Fruit fly (Drosophila melanogaster) whole organism, embryonic: ENCODE measurements around the gene CG9389.
A peak's percentile ranks its signal among the peaks of the same experiment; 100 is the strongest.

ENCODE experiments used
- CG10979 ChIP-seq: fragments of 200-800 bp; sonication (Bioruptor generic); optimal IDR thresholded peaks from 2 replicates; lab custom pipeline; 2018; ENCODE audit warnings: missing biosample characterization, mild to moderate bottlenecking, missing genetic modification characterization, moderate library complexity
- CG13287 ChIP-seq: fragments of 200-800 bp; sonication (Bioruptor generic); IDR thresholded peaks from 2 replicates; pipeline ENCODE4 v1.3.6; 2022; ENCODE audit warnings: missing biosample characterization, missing genetic modification characterization; ENCODE audit not compliant: partially characterized antibody
- CG13424 ChIP-seq: fragments of 200-800 bp; sonication (Bioruptor generic); optimal IDR thresholded peaks from 2 replicates; lab custom pipeline; 2019; ENCODE audit warnings: missing biosample characterization, mild to moderate bottlenecking, missing genetic modification characterization, moderate library complexity
- CG14965 ChIP-seq: fragments of 200-800 bp; sonication (Bioruptor generic); optimal IDR thresholded peaks from 2 replicates; lab custom pipeline; 2016; ENCODE audit warnings: missing biosample characterization, missing genetic modification characterization, borderline replicate concordance
- CG15269 ChIP-seq: fragments of 200-800 bp; sonication (Bioruptor generic); optimal IDR thresholded peaks from 2 replicates; lab custom pipeline; 2018; ENCODE audit warnings: missing biosample characterization, mild to moderate bottlenecking, missing genetic modification characterization, moderate library complexity
- CG1602 ChIP-seq: fragments of 200-800 bp; sonication (Bioruptor generic); optimal IDR thresholded peaks from 3 replicates; lab custom pipeline; 2016; ENCODE audit warnings: missing biosample characterization, missing genetic modification characterization
- CG1603 ChIP-seq: fragments of 200-800 bp; sonication (Bioruptor generic); optimal IDR thresholded peaks from 2 replicates; lab custom pipeline; 2019; ENCODE audit warnings: missing biosample characterization, mild to moderate bottlenecking, missing genetic modification characterization, moderate library complexity
- CG17829 ChIP-seq: fragments of 200-800 bp; optimal IDR thresholded peaks from 2 replicates; lab custom pipeline; 2019; ENCODE audit warnings: missing biosample characterization, mild to moderate bottlenecking, missing genetic modification characterization, moderate library complexity
- CG30403 ChIP-seq: fragments of 200-800 bp; sonication (Bioruptor generic); optimal IDR thresholded peaks from 3 replicates; lab custom pipeline; 2016; ENCODE audit warnings: missing biosample characterization, missing genetic modification characterization
- CG34422 ChIP-seq: fragments of 200-800 bp; sonication (Bioruptor generic); IDR thresholded peaks from 3 replicates; pipeline ENCODE4 v1.3.6; 2022; ENCODE audit warnings: missing biosample characterization, missing genetic modification characterization
- CG7556 ChIP-seq: fragments of 200-800 bp; sonication (Bioruptor generic); optimal IDR thresholded peaks from 2 replicates; lab custom pipeline; 2017; ENCODE audit warnings: missing biosample characterization, mild to moderate bottlenecking, missing genetic modification characterization
- CG8388 ChIP-seq: fragments of 200-800 bp; sonication (Bioruptor generic); optimal IDR thresholded peaks from 2 replicates; lab custom pipeline; 2019; ENCODE audit warnings: missing biosample characterization, mild to moderate bottlenecking, missing genetic modification characterization, moderate library complexity
- Dek ChIP-seq: fragments of 200-800 bp; sonication (Bioruptor generic); optimal IDR thresholded peaks from 3 replicates; lab custom pipeline; 2019; ENCODE audit warnings: missing biosample characterization, mild to moderate bottlenecking, missing genetic modification characterization, moderate library complexity
- HmgZ ChIP-seq: fragments of 200-800 bp; sonication (Bioruptor generic); optimal IDR thresholded peaks from 2 replicates; lab custom pipeline; 2018; ENCODE audit warnings: missing biosample characterization, mild to moderate bottlenecking, missing genetic modification characterization
- Hr3 ChIP-seq: fragments of 200-800 bp; sonication (Bioruptor generic); optimal IDR thresholded peaks from 3 replicates; lab custom pipeline; 2016; ENCODE audit warnings: missing biosample characterization, missing genetic modification characterization
- Hr51 ChIP-seq, 2 experiments: fragments of 200-800 bp; sonication (Bioruptor generic); optimal IDR thresholded peaks; 2 replicates in 1 of 2; 3 replicates in 1 of 2; lab custom pipeline; 2016 to 2018; ENCODE audit warnings: missing biosample characterization in 2 of 2, missing genetic modification characterization in 2 of 2, mild to moderate bottlenecking in 1 of 2, moderate library complexity in 1 of 2
- Meics ChIP-seq: fragments of 200-800 bp; sonication (Bioruptor generic); optimal IDR thresholded peaks from 2 replicates; lab custom pipeline; 2017; ENCODE audit warnings: missing biosample characterization, mild to moderate bottlenecking, missing genetic modification characterization
- Nf-YC ChIP-seq: fragments of 200-800 bp; optimal IDR thresholded peaks from 3 replicates; lab custom pipeline; 2019; ENCODE audit warnings: missing biosample characterization, mild to moderate bottlenecking, missing genetic modification characterization, moderate library complexity
- Optix ChIP-seq: fragments of 200-800 bp; sonication (Bioruptor generic); IDR thresholded peaks from 3 replicates; pipeline ENCODE4 v1.3.6; 2022; ENCODE audit warnings: missing biosample characterization, missing genetic modification characterization
- Pdp1 ChIP-seq, 2 experiments: fragments of 200-800 bp; sonication (Bioruptor generic); optimal IDR thresholded peaks; 3 replicates each; lab custom pipeline; 2016; ENCODE audit warnings: missing biosample characterization in 2 of 2, missing genetic modification characterization in 2 of 2, mild to moderate bottlenecking in 1 of 2, moderate library complexity in 1 of 2
- Side ChIP-seq: fragments of 200-800 bp; sonication (Bioruptor generic); optimal IDR thresholded peaks from 2 replicates; lab custom pipeline; 2016; ENCODE audit warnings: missing biosample characterization, missing genetic modification characterization
- Sin3A ChIP-seq: fragments of >200 bp; optimal IDR thresholded peaks from 2 replicates; lab custom pipeline; 2018
- Six4 ChIP-seq: fragments of 200-800 bp; sonication (Bioruptor generic); optimal IDR thresholded peaks from 2 replicates; lab custom pipeline; 2016; ENCODE audit warnings: missing biosample characterization, missing genetic modification characterization
- az2 ChIP-seq: fragments of 200-800 bp; sonication (Bioruptor generic); optimal IDR thresholded peaks from 3 replicates; lab custom pipeline; 2016; ENCODE audit warnings: missing biosample characterization, missing genetic modification characterization
- bab2 ChIP-seq: fragments of 200-800 bp; sonication (Bioruptor generic); optimal IDR thresholded peaks from 2 replicates; lab custom pipeline; 2016; ENCODE audit warnings: missing biosample characterization, missing genetic modification characterization
- bcd ChIP-seq: fragments of 200-800 bp; sonication (Bioruptor generic); optimal IDR thresholded peaks from 2 replicates; lab custom pipeline; 2017; ENCODE audit warnings: missing biosample characterization, mild to moderate bottlenecking, missing genetic modification characterization
- br ChIP-seq: fragments of >200 bp; optimal IDR thresholded peaks from 2 replicates; lab custom pipeline; 2017
- chif ChIP-seq, 2 experiments: fragments of 200-800 bp; sonication (Bioruptor generic); optimal IDR thresholded peaks; 3 replicates each; lab custom pipeline; 2016; ENCODE audit warnings: missing biosample characterization in 2 of 2, missing genetic modification characterization in 2 of 2
- chm ChIP-seq: fragments of 200-800 bp; sonication (Bioruptor generic); IDR thresholded peaks from 2 replicates; pipeline ENCODE4 v1.3.6; 2022; ENCODE audit warnings: missing biosample characterization, missing genetic modification characterization
- crp ChIP-seq, 2 experiments: fragments of 200-800 bp; sonication (Bioruptor generic); optimal IDR thresholded peaks; 2 replicates in 1 of 2; 3 replicates in 1 of 2; lab custom pipeline; 2017; ENCODE audit warnings: missing biosample characterization in 2 of 2, missing genetic modification characterization in 2 of 2, mild to moderate bottlenecking in 1 of 2, moderate library complexity in 1 of 2
- dmrt99B ChIP-seq: fragments of 200-800 bp; sonication (Bioruptor generic); optimal IDR thresholded peaks from 2 replicates; lab custom pipeline; 2018; ENCODE audit warnings: missing biosample characterization, mild to moderate bottlenecking, missing genetic modification characterization, moderate library complexity
- dpn ChIP-seq, 2 experiments: fragments of 200-800 bp; sonication (Bioruptor generic); optimal IDR thresholded peaks; 3 replicates each; lab custom pipeline; 2016; ENCODE audit warnings: missing biosample characterization in 2 of 2, missing genetic modification characterization in 2 of 2
- fd96Cb ChIP-seq: fragments of 200-800 bp; sonication (Bioruptor generic); optimal IDR thresholded peaks from 2 replicates; lab custom pipeline; 2018; ENCODE audit warnings: missing biosample characterization, mild to moderate bottlenecking, missing genetic modification characterization, moderate library complexity
- gem ChIP-seq: fragments of 200-800 bp; sonication (Bioruptor generic); optimal IDR thresholded peaks from 2 replicates; lab custom pipeline; 2019; ENCODE audit warnings: missing biosample characterization, mild to moderate bottlenecking, missing genetic modification characterization, moderate library complexity
- grau ChIP-seq: fragments of 200-800 bp; optimal IDR thresholded peaks from 3 replicates; lab custom pipeline; 2019; ENCODE audit warnings: missing biosample characterization, mild to moderate bottlenecking, missing genetic modification characterization, moderate library complexity
- gsb-n ChIP-seq: fragments of 200-800 bp; sonication (Bioruptor generic); optimal IDR thresholded peaks from 3 replicates; lab custom pipeline; 2018; ENCODE audit warnings: missing biosample characterization, mild to moderate bottlenecking, missing genetic modification characterization
- hkb ChIP-seq, 2 experiments: fragments of 200-800 bp in 1 of 2; fragments of >200 bp in 1 of 2; sonication (Bioruptor generic) in 1 of 2; IDR thresholded peaks in 1 of 2; optimal IDR thresholded peaks in 1 of 2; 2 replicates each; pipeline versions ENCODE4 v1.3.6 to Lab custom; 2017 to 2022; ENCODE audit warnings: missing biosample characterization in 1 of 2, missing genetic modification characterization in 1 of 2
- lab ChIP-seq: fragments of 200-800 bp; sonication (Bioruptor generic); optimal IDR thresholded peaks from 3 replicates; lab custom pipeline; 2017; ENCODE audit warnings: missing biosample characterization, missing genetic modification characterization, mild to moderate bottlenecking, moderate library complexity, missing genetic modification reagents
- mam ChIP-seq: fragments of 200-800 bp; sonication (Bioruptor generic); optimal IDR thresholded peaks from 3 replicates; lab custom pipeline; 2016; ENCODE audit warnings: missing biosample characterization, missing genetic modification characterization
- nom ChIP-seq: fragments of 200-800 bp; sonication (Bioruptor generic); optimal IDR thresholded peaks from 2 replicates; lab custom pipeline; 2017; ENCODE audit warnings: missing biosample characterization, missing genetic modification characterization, mild to moderate bottlenecking, moderate library complexity, missing genetic modification reagents
- pnt ChIP-seq: fragments of 200-800 bp; sonication (Bioruptor generic); optimal IDR thresholded peaks from 3 replicates; lab custom pipeline; 2016; ENCODE audit warnings: missing biosample characterization, missing genetic modification characterization
- prd ChIP-seq, 3 experiments: fragments of >200 bp in 2 of 3; fragments of 200-800 bp in 1 of 3; sonication (Bioruptor generic) in 1 of 3; optimal IDR thresholded peaks in 2 of 3; IDR thresholded peaks in 1 of 3; 2 replicates in 2 of 3; 3 replicates in 1 of 3; pipeline versions ENCODE4 v1.3.6 to Lab custom; 2017 to 2022; ENCODE audit warnings: missing biosample characterization in 1 of 3, missing genetic modification characterization in 1 of 3
- schlank ChIP-seq: fragments of 200-800 bp; sonication (Bioruptor generic); optimal IDR thresholded peaks from 2 replicates; lab custom pipeline; 2018; ENCODE audit warnings: missing biosample characterization, mild to moderate bottlenecking, missing genetic modification characterization
- sisA ChIP-seq: fragments of 200-800 bp; sonication (Bioruptor generic); IDR thresholded peaks from 2 replicates; pipeline ENCODE4 v1.3.6; 2022; ENCODE audit warnings: missing biosample characterization, missing genetic modification characterization
- stc ChIP-seq: fragments of 200-800 bp; sonication (Bioruptor generic); IDR thresholded peaks from 2 replicates; pipeline ENCODE4 v1.3.6; 2022; ENCODE audit warnings: missing biosample characterization, missing genetic modification characterization
- tio ChIP-seq: fragments of 200-800 bp; sonication (Bioruptor generic); optimal IDR thresholded peaks from 2 replicates; lab custom pipeline; 2017; ENCODE audit warnings: missing biosample characterization, missing genetic modification characterization, inconsistent platforms
- vnd ChIP-seq: fragments of 200-800 bp; sonication (Bioruptor generic); IDR thresholded peaks from 3 replicates; pipeline ENCODE4 v1.3.6; 2022; ENCODE audit warnings: missing biosample characterization, missing genetic modification characterization; ENCODE audit not compliant: partially characterized antibody

Gene CG9389

dm6 chr3L:21253761-21254523 lies 16.4 kb downstream of the CG9389 start (continued):
- TF ChIP-seq az2 (GFP tag; lab: Kevin White, UChicago) (peak; percentile 41), CG30403 (GFP tag; lab: Kevin White, UChicago) (peak; percentile 51), vnd (GFP tag; lab: Robert Waterston, UW) (no peak), Hr3 (peak; percentile 11), CG14965 (GFP tag; lab: Kevin White, UChicago) (no peak), Side (GFP tag; lab: Kevin White, UChicago) (no peak), nom (GFP tag; lab: Kevin White, UChicago) (peak; percentile 95), dpn (GFP tag; optimal IDR thresholded peaks at IDR 0.05; lab: Kevin White, UChicago) (peak; percentile 15 to 26), dmrt99B (tag; lab: Kevin White, UChicago) (peak; percentile 56), hkb (optimal IDR thresholded peaks at IDR 0.05; lab: Kevin White, UChicago) (no peak), hkb (GFP tag; IDR thresholded peaks at IDR 0.05; lab: Robert Waterston, UW) (peak; percentile 35; the same call in 1 of the 2 replicates), Dek (tag; lab: Kevin White, UChicago) (no peak), Sin3A (lab: Kevin White, UChicago) (no peak), chm (GFP tag; lab: Robert Waterston, UW) (peak; percentile 32; the same call in 1 of the 2 replicates), Hr51 (GFP tag; optimal IDR thresholded peaks at IDR 0.05; lab: Kevin White, UChicago) (peak in 1 of 2 experiments; percentile 69), HmgZ (tag; lab: Kevin White, UChicago) (no peak), lab (GFP tag; lab: Kevin White, UChicago) (peak; percentile 14), Six4 (peak; percentile 10), Nf-YC (no peak), CG10979 (tag; lab: Kevin White, UChicago) (peak; percentile 73), CG1602 (GFP tag; lab: Kevin White, UChicago) (peak; percentile 19), CG15269 (peak; percentile 21), chif (GFP tag; optimal IDR thresholded peaks at IDR 0.05; lab: Kevin White, UChicago) (peak; percentile 36 to 52), fd96Cb (peak; percentile 62), CG13424 (tag; lab: Kevin White, UChicago) (peak; percentile 39), gsb-n (tag; lab: Kevin White, UChicago) (peak; percentile 25), schlank (tag; lab: Kevin White, UChicago) (no peak), br (lab: Kevin White, UChicago) (no peak), Optix (GFP tag; lab: Robert Waterston, UW) (no peak), grau (peak; percentile 47), bcd (GFP tag; lab: Kevin White, UChicago) (peak; percentile 27), prd (optimal IDR thresholded peaks at IDR 0.05; lab: Kevin White, UChicago) (no peak), prd (GFP tag; IDR thresholded peaks at IDR 0.05; lab: Robert Waterston, UW) (peak; percentile 59; the same call in 1 of the 3 replicates), CG1603 (peak; percentile 67), mam (peak; percentile 8), tio (GFP tag; lab: Kevin White, UChicago) (peak; percentile 9), pnt (GFP tag; lab: Kevin White, UChicago) (peak; percentile 42), stc (GFP tag; lab: Robert Waterston, UW) (0 out of 2 replicates have a peak, but pooled peaks have one; percentile 38), bab2 (peak; percentile 33), CG34422 (GFP tag; lab: Robert Waterston, UW) (peak; percentile 15; the same call in 1 of the 3 replicates), CG8388 (GFP tag; lab: Kevin White, UChicago) (peak; percentile 42), CG7556 (GFP tag; lab: Kevin White, UChicago) (peak; percentile 13), Pdp1 (GFP tag; optimal IDR thresholded peaks at IDR 0.05; lab: Kevin White, UChicago) (peak in 1 of 2 experiments; percentile 42), CG17829 (tag; lab: Kevin White, UChicago) (peak; percentile 65), sisA (peak; percentile 41; the same call in 1 of the 2 replicates), gem (tag; lab: Kevin White, UChicago) (peak; percentile 76), CG13287 (no peak), crp (GFP tag; optimal IDR thresholded peaks at IDR 0.05; lab: Kevin White, UChicago) (peak in 1 of 2 experiments; percentile 35), Meics (GFP tag; lab: Kevin White, UChicago) (peak; percentile 11)
